Worm (Caenorhabditis elegans) whole organism, young adult: ENCODE results near the gene Y39H10B.3.

Experiments
- F23B12.7 ChIP-seq: sonication (generic microtip); optimal IDR thresholded peaks from 2 replicates; lab custom pipeline; 2017; ENCODE audit warnings: missing genetic modification characterization, mild to moderate bottlenecking, missing compliant biosample characterization, antibody characterized with exemption, moderate library complexity; ENCODE audit not compliant: insufficient read depth
- K11D2.4 ChIP-seq: fragments of 200-800 bp; sonication (Bioruptor generic); IDR thresholded peaks from 2 replicates; pipeline ENCODE4 v1.3.6; 2022; ENCODE audit warnings: missing genetic modification reagents, missing genetic modification characterization, missing compliant biosample characterization
- K12H6.12 ChIP-seq: fragments of 200-800 bp; sonication (Bioruptor generic); optimal IDR thresholded peaks from 2 replicates; lab custom pipeline; 2018; ENCODE audit warnings: mild to moderate bottlenecking, missing genetic modification characterization, missing compliant biosample characterization
- akir-1 ChIP-seq: fragments of 200-800 bp; sonication (Bioruptor generic); optimal IDR thresholded peaks from 2 replicates; lab custom pipeline; 2018; ENCODE audit warnings: mild to moderate bottlenecking, missing genetic modification characterization, moderate library complexity, missing compliant biosample characterization
- atf-7 ChIP-seq: sonication (generic microtip); optimal IDR thresholded peaks from 2 replicates; lab custom pipeline; 2017; ENCODE audit warnings: mild to moderate bottlenecking, missing genetic modification characterization, missing compliant biosample characterization
- attf-6 ChIP-seq: fragments of 200-800 bp; sonication (Bioruptor generic); IDR thresholded peaks from 2 replicates; pipeline ENCODE4 v1.3.6; 2022; ENCODE audit warnings: missing genetic modification reagents, missing genetic modification characterization, missing compliant biosample characterization
- bed-1 ChIP-seq: fragments of 200-800 bp; sonication (Bioruptor generic); IDR thresholded peaks from 2 replicates; pipeline ENCODE4 v1.3.6; 2022; ENCODE audit warnings: missing genetic modification reagents, missing genetic modification characterization, missing compliant biosample characterization
- cebp-1 ChIP-seq, 2 experiments: fragments of 200-800 bp in 1 of 2; sonication (Bioruptor generic) in 1 of 2; sonication (generic microtip) in 1 of 2; IDR thresholded peaks in 1 of 2; optimal IDR thresholded peaks in 1 of 2; 2 replicates each; pipeline versions ENCODE4 v1.3.6 to Lab custom; 2017 to 2022; ENCODE audit warnings: missing compliant biosample characterization in 2 of 2, missing genetic modification characterization in 2 of 2, mild to moderate bottlenecking in 1 of 2, missing genetic modification reagents in 1 of 2, moderate library complexity in 1 of 2
- ceh-27 ChIP-seq: fragments of 200-800 bp; sonication (Bioruptor generic); optimal IDR thresholded peaks from 2 replicates; lab custom pipeline; 2018; ENCODE audit warnings: mild to moderate bottlenecking, missing genetic modification characterization, moderate library complexity, missing compliant biosample characterization
- ceh-58 ChIP-seq: fragments of 200-800 bp; sonication (Bioruptor generic); IDR thresholded peaks from 2 replicates; pipeline ENCODE4 v1.3.6; 2022; ENCODE audit warnings: missing genetic modification characterization, missing compliant biosample characterization
- ceh-91 ChIP-seq: fragments of 200-800 bp; sonication (Bioruptor generic); IDR thresholded peaks from 2 replicates; pipeline ENCODE4 v1.3.6; 2022; ENCODE audit warnings: missing genetic modification reagents, missing genetic modification characterization, missing compliant biosample characterization
- chd-7 ChIP-seq: sonication (generic microtip); optimal IDR thresholded peaks from 2 replicates; lab custom pipeline; 2016; ENCODE audit warnings: mild to moderate bottlenecking, missing genetic modification characterization, moderate library complexity, missing compliant biosample characterization
- egrh-3 ChIP-seq: fragments of 200-800 bp; sonication (Bioruptor generic); IDR thresholded peaks from 2 replicates; pipeline ENCODE4 v1.3.6; 2022; ENCODE audit warnings: missing genetic modification reagents, missing genetic modification characterization, missing compliant biosample characterization
- ets-4 ChIP-seq: fragments of 200-800 bp; sonication (Bioruptor generic); optimal IDR thresholded peaks from 2 replicates; lab custom pipeline; 2018; ENCODE audit warnings: mild to moderate bottlenecking, missing genetic modification characterization, missing compliant biosample characterization
- hmg-1.2 ChIP-seq: fragments of 200-800 bp; sonication (Bioruptor generic); IDR thresholded peaks from 2 replicates; pipeline ENCODE4 v1.3.6; 2022; ENCODE audit warnings: missing genetic modification reagents, missing genetic modification characterization, missing compliant biosample characterization
- lin-35 ChIP-seq, 3 experiments: fragments of 150-350 bp in 2 of 3; sonication (generic microtip) in 1 of 3; optimal IDR thresholded peaks; 2 replicates each; lab custom pipeline; 2014 to 2018; ENCODE audit warnings: missing biosample characterization in 3 of 3, missing genetic modification characterization in 3 of 3, missing genetic modification reagents in 3 of 3
- lin-40 ChIP-seq: sonication (generic microtip); optimal IDR thresholded peaks from 2 replicates; lab custom pipeline; 2016; ENCODE audit warnings: missing genetic modification characterization, mild to moderate bottlenecking, missing compliant biosample characterization, missing genotype, missing genetic modification reagents
- lsy-27 ChIP-seq: sonication (generic microtip); optimal IDR thresholded peaks from 2 replicates; lab custom pipeline; 2017; ENCODE audit warnings: missing genetic modification characterization, mild to moderate bottlenecking, missing compliant biosample characterization, antibody characterized with exemption, missing genotype, borderline replicate concordance; ENCODE audit not compliant: insufficient read depth
- mcd-1 ChIP-seq: fragments of 200-800 bp; sonication (Bioruptor generic); IDR thresholded peaks from 2 replicates; pipeline ENCODE4 v1.3.6; 2022; ENCODE audit warnings: missing genetic modification reagents, missing genetic modification characterization, missing compliant biosample characterization
- nfyb-1 ChIP-seq: fragments of 200-800 bp; sonication (Bioruptor generic); IDR thresholded peaks from 2 replicates; pipeline ENCODE4 v1.3.6; 2022; ENCODE audit warnings: missing genetic modification reagents, missing genetic modification characterization, missing compliant biosample characterization
- snpc-4 ChIP-seq, 5 experiments: fragments of 150-350 bp in 1 of 5; sonication (generic microtip) in 4 of 5; optimal IDR thresholded peaks; 2 replicates each; lab custom pipeline; 2014 to 2018; ENCODE audit warnings: missing genetic modification characterization in 5 of 5, missing biosample characterization in 3 of 5, antibody characterized with exemption in 2 of 5, mild to moderate bottlenecking in 2 of 5, missing compliant biosample characterization in 2 of 5, missing genotype in 2 of 5, moderate library complexity in 2 of 5, missing genetic modification reagents in 1 of 5
- somi-1 ChIP-seq: fragments of 200-800 bp; sonication (Bioruptor generic); optimal IDR thresholded peaks from 2 replicates; lab custom pipeline; 2018; ENCODE audit warnings: mild to moderate bottlenecking, missing genetic modification characterization, missing compliant biosample characterization
- xnd-1 ChIP-seq: sonication (generic microtip); optimal IDR thresholded peaks from 2 replicates; lab custom pipeline; 2016; ENCODE audit warnings: missing genotype, missing genetic modification reagents, missing genetic modification characterization, missing compliant biosample characterization
- zfh-2 ChIP-seq: fragments of 200-800 bp; sonication (Bioruptor generic); conservative IDR thresholded peaks from 2 replicates; pipeline ENCODE4 v1.3.6; 2022; ENCODE audit warnings: missing genetic modification reagents, missing genetic modification characterization, missing compliant biosample characterization
- ztf-25 ChIP-seq: fragments of 200-800 bp; sonication (Bioruptor generic); IDR thresholded peaks from 2 replicates; pipeline ENCODE4 v1.3.6; 2022; ENCODE audit warnings: missing genetic modification reagents, missing genetic modification characterization, missing compliant biosample characterization
- ztf-28 ChIP-seq: fragments of 200-800 bp; sonication (Bioruptor generic); IDR thresholded peaks from 2 replicates; pipeline ENCODE4 v1.3.6; 2022; ENCODE audit warnings: missing genetic modification reagents, missing genetic modification characterization, missing compliant biosample characterization

The Y39H10B.3 gene

ce11 chrV:3715488-3716019 is 45.0 kb downstream of the Y39H10B.3 start, which contains the start of gene nrsn-1:
nrsn-1 (minus strand) TSS chrV:3715969.
- TF ChIP-seq akir-1 (GFP tag; lab: Kevin White, UChicago) (no peak), ztf-28 (GFP tag; lab: Robert Waterston, UW) (0 out of 2 replicates have a peak, but pooled peaks have one; percentile 7), mcd-1 (GFP tag; lab: Robert Waterston, UW) (0 out of 2 replicates have a peak, but pooled peaks have one; percentile 35), zfh-2 (peak; percentile 80)

DNA sequence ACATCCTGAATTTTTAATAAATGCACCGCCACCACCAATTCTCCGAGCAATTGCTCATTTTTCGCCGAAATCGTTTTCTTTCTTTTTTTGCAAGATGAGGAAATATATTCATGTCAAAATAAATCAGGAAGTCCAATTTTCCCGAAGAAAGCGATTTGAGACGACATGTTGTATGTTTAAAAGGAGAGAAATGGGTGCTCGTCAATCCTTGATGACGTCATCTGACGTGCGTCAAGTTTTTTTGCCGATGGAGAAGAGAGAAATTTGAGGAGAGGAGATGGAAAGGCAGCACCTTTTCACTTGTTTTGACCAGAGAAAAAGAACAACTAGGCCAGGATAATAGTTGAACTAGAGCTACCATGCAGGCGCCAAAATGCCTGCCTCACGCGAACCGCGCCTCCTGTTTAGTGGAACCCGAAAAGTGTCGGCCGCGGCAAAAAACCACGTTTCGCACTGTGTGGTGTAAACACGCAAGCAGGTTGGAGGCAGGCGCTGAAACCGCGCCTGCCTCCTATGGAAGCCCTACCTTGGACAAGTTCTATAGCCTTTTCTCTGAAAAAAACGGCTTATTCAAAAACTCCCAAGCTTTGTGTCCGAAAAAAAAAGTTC is 45.8 kb downstream of the Y39H10B.3 start:
- TF ChIP-seq hmg-1.2 (GFP tag; lab: Robert Waterston, UW) = no peak
- peak; percentile 77 for TF ChIP-seq zfh-2
- peak; percentile 38 for TF ChIP-seq K12H6.12
- TF ChIP-seq ztf-25 (GFP tag; lab: Robert Waterston, UW) = no peak
- no peak for TF ChIP-seq bed-1 (GFP tag; lab: Robert Waterston, UW)
- peak; percentile 37 for TF ChIP-seq snpc-4 (GFP tag; optimal IDR thresholded peaks at IDR 0.05; lab: Kevin White, UChicago)
- TF ChIP-seq snpc-4 (tag; optimal IDR thresholded peaks at IDR 0.05; lab: Kevin White, UChicago) = peak; percentile 40 to 71 (median 68)
- peak; percentile 22 for TF ChIP-seq somi-1 (GFP tag; lab: Kevin White, UChicago)
- no peak for TF ChIP-seq egrh-3 (GFP tag; lab: Robert Waterston, UW)
- no peak for TF ChIP-seq ceh-91 (GFP tag; lab: Robert Waterston, UW)
- no peak for TF ChIP-seq lsy-27 (tag; lab: Kevin White, UChicago)
- peak; percentile 55 for TF ChIP-seq chd-7 (tag; lab: Kevin White, UChicago)
- 0 out of 2 replicates have a peak, but pooled peaks have one; percentile 32 for TF ChIP-seq mcd-1 (GFP tag; lab: Robert Waterston, UW)
- 0 out of 2 replicates have a peak, but pooled peaks have one; percentile 24 for TF ChIP-seq nfyb-1 (GFP tag; lab: Robert Waterston, UW)
- TF ChIP-seq cebp-1 (GFP tag; IDR thresholded peaks at IDR 0.05; lab: Robert Waterston, UW) = no peak
- peak; percentile 28 for TF ChIP-seq cebp-1 (tag; optimal IDR thresholded peaks at IDR 0.05; lab: Kevin White, UChicago)
- TF ChIP-seq lin-35 (GFP tag; optimal IDR thresholded peaks at IDR 0.05; lab: Kevin White, UChicago) = peak in 1 of 3 experiments; percentile 63
- TF ChIP-seq K11D2.4 = no peak
- TF ChIP-seq attf-6 (GFP tag; lab: Robert Waterston, UW) = 0 out of 2 replicates have a peak, but pooled peaks have one; percentile 45
- TF ChIP-seq lin-40 (tag; lab: Kevin White, UChicago) = peak; percentile 14
- peak; percentile 91 for TF ChIP-seq atf-7
- no peak for TF ChIP-seq ceh-58 (GFP tag; lab: Robert Waterston, UW)

DNA sequence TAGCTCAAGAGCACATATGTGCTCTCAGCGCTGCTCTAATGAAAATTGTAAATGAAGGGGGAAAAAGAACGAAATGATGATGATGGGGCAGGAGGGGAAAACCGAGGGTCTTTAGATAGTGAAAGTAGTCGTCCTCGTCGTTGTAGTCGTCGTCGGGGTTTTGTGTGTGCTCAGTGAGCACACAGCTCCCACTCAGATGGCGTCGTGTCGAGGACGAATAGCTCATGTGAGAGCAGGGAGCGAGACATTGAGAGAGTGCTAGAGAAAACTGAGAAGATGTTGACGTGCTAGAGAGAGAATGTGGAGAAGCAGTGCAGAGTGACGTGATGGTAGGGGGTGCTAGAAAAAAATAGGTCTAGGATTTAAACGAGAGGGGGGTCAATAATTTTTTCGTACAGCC is 47.2 kb downstream of the Y39H10B.3 start:
- no peak for TF ChIP-seq F23B12.7
- 0 out of 2 replicates have a peak, but pooled peaks have one; percentile 39 for TF ChIP-seq zfh-2
- TF ChIP-seq ceh-27 = peak; percentile 61
- TF ChIP-seq nfyb-1 (GFP tag; lab: Robert Waterston, UW) = 0 out of 2 replicates have a peak, but pooled peaks have one; percentile 25
- TF ChIP-seq lin-35 (GFP tag; optimal IDR thresholded peaks at IDR 0.05; lab: Kevin White, UChicago) = peak in 1 of 3 experiments; percentile 17
- TF ChIP-seq ets-4 (GFP tag; lab: Kevin White, UChicago) = no peak

ce11 chrV:3718507-3718906 is 47.9 kb downstream of the Y39H10B.3 start:
- TF ChIP-seq xnd-1 (tag; lab: Kevin White, UChicago) = no peak
